Worm (Caenorhabditis elegans): ENCODE measurements around the gene nrf-5.

The nrf-5 gene

DNA sequence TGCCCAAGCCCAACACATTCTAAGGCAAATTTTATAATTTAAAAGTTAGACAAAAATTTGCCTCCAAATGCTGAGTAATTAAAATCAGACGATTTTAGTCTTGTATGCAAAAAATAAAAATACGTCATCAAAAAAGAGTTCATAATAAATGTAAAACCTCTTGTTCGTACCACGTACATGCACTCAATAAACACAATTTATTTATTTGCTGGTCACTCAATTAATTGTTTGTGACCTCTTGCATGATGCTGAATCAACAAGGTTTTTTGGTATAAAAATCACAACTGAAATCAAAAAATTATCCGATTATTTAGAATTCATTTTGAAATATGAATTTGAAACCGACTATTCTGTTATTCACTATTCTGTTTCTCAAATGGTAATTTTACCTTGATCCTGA, 22.1 kb downstream of the nrf-5 start, which contains the start of gene hpx-2:
TSS of gene hpx-2 (plus strand) at position 301 of the 400 bp plus-strand sequence.
- no peak for TF ChIP-seq dao-5 (tag; optimal IDR thresholded peaks at IDR 0.05)
- TF ChIP-seq him-1 (tag; optimal IDR thresholded peaks at IDR 0.05): no peak
- no peak for TF ChIP-seq W03F9.2 (tag; optimal IDR thresholded peaks at IDR 0.05)

DNA sequence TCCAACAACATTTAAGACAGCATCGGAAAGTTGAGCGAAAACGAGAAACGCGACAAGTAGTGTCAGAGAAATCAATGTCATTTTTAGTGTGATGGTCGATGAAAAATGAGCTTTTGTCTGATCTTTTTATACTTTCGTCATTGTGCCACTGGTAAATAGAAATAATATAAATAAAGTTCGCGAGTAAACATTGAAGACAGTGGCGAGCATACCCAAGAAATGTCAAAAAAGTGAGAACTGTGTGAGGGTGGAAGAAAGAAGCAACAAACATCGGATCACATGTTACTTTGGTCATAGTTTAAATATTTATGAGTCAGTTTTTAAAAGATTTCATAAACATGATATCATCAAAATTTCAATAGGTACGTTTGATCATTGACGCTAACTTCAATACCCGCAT, 26.2 kb downstream of the nrf-5 start, which contains the start of gene ttr-21:
TSS of gene ttr-21 (minus strand) at position 100 of the 400 bp plus-strand sequence.
- no peak for TF ChIP-seq W03F9.2 (tag; optimal IDR thresholded peaks at IDR 0.05)
- TF ChIP-seq dao-5 (tag; optimal IDR thresholded peaks at IDR 0.05): no peak
- no peak for TF ChIP-seq him-1 (tag; optimal IDR thresholded peaks at IDR 0.05)

- TF ChIP-seq dao-5 (tag; optimal IDR thresholded peaks at IDR 0.05): no peak
- TF ChIP-seq W03F9.2 (tag; optimal IDR thresholded peaks at IDR 0.05): no peak
- TF ChIP-seq him-1 (tag; optimal IDR thresholded peaks at IDR 0.05): no peak
Observed at ce11 chrV:13856376-13856775, 28.3 kb downstream of the nrf-5 start, which contains the start of gene srx-134. Gene srx-134, minus strand, starts transcription at chrV:13856476.

ce11 chrV:13857132-13857531, 29.1 kb downstream of the nrf-5 start, which contains the start of gene srx-136:
Gene srx-136, plus strand, starts transcription at chrV:13857432.
- TF ChIP-seq him-1 (tag; optimal IDR thresholded peaks at IDR 0.05): no peak
- TF ChIP-seq dao-5 (tag; optimal IDR thresholded peaks at IDR 0.05): no peak
- TF ChIP-seq W03F9.2 (tag; optimal IDR thresholded peaks at IDR 0.05): no peak

- TF ChIP-seq W03F9.2 (tag; optimal IDR thresholded peaks at IDR 0.05): no peak
Observed at ce11 chrV:13858906-13859305, 30.8 kb downstream of the nrf-5 start, which contains the start of gene srx-135. Gene srx-135, plus strand, starts transcription at chrV:13859206.

ce11 chrV:13862505-13862904, 34.4 kb downstream of the nrf-5 start, which contains the start of gene srx-137:
Gene srx-137, plus strand, starts transcription at chrV:13862805.
- TF ChIP-seq W03F9.2 (tag; optimal IDR thresholded peaks at IDR 0.05): no peak
- TF ChIP-seq dao-5 (tag; optimal IDR thresholded peaks at IDR 0.05): no peak
- no peak for TF ChIP-seq him-1 (tag; optimal IDR thresholded peaks at IDR 0.05)

DNA sequence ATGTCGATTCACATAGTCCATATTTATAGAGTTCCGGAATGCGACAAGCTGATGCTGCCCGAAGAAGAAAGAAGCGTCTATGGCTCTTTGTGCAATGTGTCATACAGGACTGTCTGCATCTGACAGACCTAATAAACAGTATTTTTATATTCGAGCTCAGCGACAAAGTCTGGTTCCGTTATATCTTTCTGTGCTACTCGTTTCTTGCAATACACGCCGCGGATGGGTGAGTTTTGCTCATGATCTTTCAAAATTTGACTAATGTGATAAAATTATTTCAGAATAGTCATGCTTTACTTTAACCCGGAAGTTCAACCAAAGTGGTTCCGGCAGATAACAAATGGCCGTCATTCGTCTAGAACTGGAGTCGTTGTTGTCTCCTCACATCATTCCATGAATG, 35.6 kb downstream of the nrf-5 start:
- TF ChIP-seq W03F9.2 (tag; optimal IDR thresholded peaks at IDR 0.05): no peak
- TF ChIP-seq dao-5 (tag; optimal IDR thresholded peaks at IDR 0.05): no peak
- no peak for TF ChIP-seq him-1 (tag; optimal IDR thresholded peaks at IDR 0.05)

DNA sequence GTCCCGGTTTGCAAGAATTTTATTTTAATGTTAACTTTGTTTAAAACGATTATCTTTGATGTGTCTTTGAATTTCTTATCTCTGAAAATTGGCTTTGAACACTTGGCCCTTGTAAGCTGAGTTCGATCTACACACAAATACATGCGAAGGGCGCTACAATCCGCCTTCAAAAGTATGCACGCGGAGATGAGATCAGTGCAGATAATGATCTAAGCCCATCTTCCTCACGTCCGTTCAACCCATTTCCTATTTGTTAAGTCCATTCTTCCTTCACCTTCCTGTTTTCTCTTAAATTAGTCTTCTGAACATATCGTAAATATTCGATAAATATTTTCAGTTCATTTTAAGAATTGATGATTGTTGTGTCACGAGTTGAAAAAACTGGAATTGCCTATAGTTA, 38.3 kb downstream of the nrf-5 start, which contains the start of gene nhr-175:
TSS of gene nhr-175 (plus strand) at position 339 of the 400 bp plus-strand sequence.
- no peak for TF ChIP-seq him-1 (tag; optimal IDR thresholded peaks at IDR 0.05)
- no peak for TF ChIP-seq W03F9.2 (tag; optimal IDR thresholded peaks at IDR 0.05)
- TF ChIP-seq dao-5 (tag; optimal IDR thresholded peaks at IDR 0.05): no peak

DNA sequence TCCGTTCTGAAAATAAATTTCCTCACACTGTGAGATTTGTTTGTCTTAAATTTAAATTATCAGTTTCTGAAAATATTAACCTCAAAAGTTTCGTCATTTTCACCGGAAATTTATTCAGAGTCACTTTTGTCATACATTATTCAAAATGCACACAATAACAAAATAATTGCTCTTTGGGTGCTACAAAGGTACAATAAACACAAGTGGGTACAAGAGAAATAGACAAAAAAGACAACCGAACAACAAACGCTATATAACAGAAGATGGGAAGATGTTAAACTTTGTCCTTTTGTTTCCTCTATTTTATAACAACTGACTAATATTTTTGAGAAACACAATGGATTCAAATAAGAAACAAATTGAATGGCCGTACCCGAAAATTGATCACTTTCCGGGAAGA, 41.5 kb downstream of the nrf-5 start:
- TF ChIP-seq W03F9.2 (tag; optimal IDR thresholded peaks at IDR 0.05) (no peak), him-1 (tag; optimal IDR thresholded peaks at IDR 0.05) (no peak), dao-5 (tag; optimal IDR thresholded peaks at IDR 0.05) (no peak)

DNA sequence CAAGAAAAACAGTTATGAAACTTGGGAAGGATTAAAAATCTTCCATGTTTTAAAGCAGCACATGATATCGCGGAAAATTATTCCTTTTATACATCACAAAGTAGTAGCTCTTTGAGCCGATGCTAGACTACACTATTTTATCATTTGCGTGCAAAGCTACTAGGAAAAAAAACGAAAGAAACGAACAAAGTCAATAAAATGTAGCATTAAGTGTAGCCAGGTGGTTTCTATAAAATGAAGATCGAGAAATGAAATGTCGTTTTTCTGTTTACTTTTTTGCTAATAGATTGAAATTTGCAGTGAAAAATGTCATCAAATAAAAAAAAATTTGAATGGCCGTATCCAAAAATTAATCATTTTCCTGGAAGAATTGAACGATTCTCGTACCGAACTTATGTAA, 44.8 kb downstream of the nrf-5 start, which contains the start of gene cpt-5:
TSS of gene cpt-5 (plus strand) at position 301 of the 400 bp plus-strand sequence.
- TF ChIP-seq dao-5 (tag; optimal IDR thresholded peaks at IDR 0.05): no peak
- no peak for TF ChIP-seq W03F9.2 (tag; optimal IDR thresholded peaks at IDR 0.05)
- TF ChIP-seq him-1 (tag; optimal IDR thresholded peaks at IDR 0.05): no peak

- TF ChIP-seq W03F9.2 (tag; optimal IDR thresholded peaks at IDR 0.05) (no peak), him-1 (tag; optimal IDR thresholded peaks at IDR 0.05) (no peak), dao-5 (tag; optimal IDR thresholded peaks at IDR 0.05) (no peak)
Observed at ce11 chrV:13873323-13873722, 45.3 kb downstream of the nrf-5 start.

ce11 chrV:13876529-13876928, 48.5 kb downstream of the nrf-5 start, which contains the start of gene T22G5.1:
Gene T22G5.1, plus strand, starts transcription at chrV:13876829.
- no peak for TF ChIP-seq dao-5 (tag; optimal IDR thresholded peaks at IDR 0.05)
- no peak for TF ChIP-seq W03F9.2 (tag; optimal IDR thresholded peaks at IDR 0.05)
- no peak for TF ChIP-seq him-1 (tag; optimal IDR thresholded peaks at IDR 0.05)

DNA sequence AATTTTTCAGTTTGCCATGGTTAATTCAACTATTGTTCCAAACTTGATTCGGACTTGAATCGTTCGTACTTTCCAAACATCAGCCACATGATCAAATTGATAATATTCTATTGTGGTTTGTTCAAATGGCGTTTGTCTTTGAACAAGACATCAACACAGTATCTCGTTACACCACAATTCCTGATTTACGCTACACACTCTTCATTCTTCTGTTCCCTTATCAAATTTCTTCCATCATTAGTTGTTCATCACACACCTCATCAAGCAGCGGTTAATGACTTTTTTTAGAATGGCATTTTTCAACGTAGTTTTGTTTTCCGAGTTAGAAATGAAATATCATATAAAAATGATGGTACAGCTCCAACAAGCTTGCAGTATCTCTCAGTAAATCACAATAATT, 50.2 kb downstream of the nrf-5 start:
- TF ChIP-seq him-1 (tag; optimal IDR thresholded peaks at IDR 0.05) (no peak), dao-5 (tag; optimal IDR thresholded peaks at IDR 0.05) (no peak), W03F9.2 (tag; optimal IDR thresholded peaks at IDR 0.05) (no peak)

ce11 chrV:13879241-13879640, 51.2 kb downstream of the nrf-5 start, which contains the start of gene lbp-7:
Gene lbp-7, plus strand, starts transcription at chrV:13879552.
- TF ChIP-seq him-1 (tag; optimal IDR thresholded peaks at IDR 0.05) (no peak), dao-5 (tag; optimal IDR thresholded peaks at IDR 0.05) (no peak), W03F9.2 (tag; optimal IDR thresholded peaks at IDR 0.05) (no peak)

DNA sequence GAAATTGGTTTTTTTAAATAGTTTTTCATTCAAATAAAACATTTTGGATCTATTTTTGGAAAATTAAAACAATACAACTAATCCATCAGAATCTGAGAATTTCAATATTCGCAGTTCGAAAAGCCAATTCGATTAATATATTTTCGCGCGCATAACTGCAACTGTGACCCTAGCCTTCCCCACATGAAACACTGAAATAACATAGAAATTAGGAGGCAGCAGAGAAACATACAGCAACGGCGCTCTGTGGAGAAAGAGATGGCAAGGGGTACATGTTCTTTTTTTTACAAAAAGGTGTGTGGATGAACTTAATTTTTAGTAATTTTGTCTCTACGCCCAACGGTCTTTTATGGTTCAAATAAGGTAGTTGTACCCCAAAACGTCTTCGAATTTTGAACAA, 52.1 kb downstream of the nrf-5 start:
- TF ChIP-seq W03F9.2 (tag; optimal IDR thresholded peaks at IDR 0.05) (no peak), dao-5 (tag; optimal IDR thresholded peaks at IDR 0.05) (no peak)
